Fruit fly (Drosophila melanogaster): Measurements from ENCODE around the gene mas.

The mas gene

DNA sequence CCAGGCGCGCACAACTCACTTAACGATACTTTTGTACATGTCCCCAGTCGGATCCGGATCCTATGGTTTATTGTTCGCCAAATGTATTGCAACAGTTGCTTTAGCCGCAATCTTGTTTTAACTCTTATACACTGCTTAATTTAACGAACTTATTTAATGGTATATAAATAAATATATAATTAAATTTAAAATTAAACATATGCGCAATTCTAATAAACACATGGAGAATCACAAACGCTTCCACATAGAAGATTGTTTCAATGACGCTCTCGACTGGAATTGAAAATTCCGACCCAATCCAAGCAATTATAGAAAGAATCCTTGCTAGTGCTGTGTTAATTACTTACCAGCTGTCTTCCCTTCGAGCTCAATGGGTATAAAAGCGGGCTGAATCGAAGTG, 26.1 kb downstream of the mas start, which contains the start of gene Akh:
TSS of gene Akh (plus strand) at position 301 of the 400 bp plus-strand sequence.
- TF ChIP-seq CG10348 (GFP tag; IDR thresholded peaks at IDR 0.05) (no peak), Ets98B (GFP tag; IDR thresholded peaks at IDR 0.05) (no peak), Pif1A (GFP tag; optimal IDR thresholded peaks at IDR 0.05) (no peak), gl (tag; optimal IDR thresholded peaks at IDR 0.05) (no peak), CG34367 (tag; optimal IDR thresholded peaks at IDR 0.05) (no peak), CG13204 (GFP tag; optimal IDR thresholded peaks at IDR 0.05) (no peak), CG8159 (tag; optimal IDR thresholded peaks at IDR 0.05) (no peak), CG8301 (tag; optimal IDR thresholded peaks at IDR 0.05) (no peak), CG9948 (tag; optimal IDR thresholded peaks at IDR 0.05) (no peak)

DNA sequence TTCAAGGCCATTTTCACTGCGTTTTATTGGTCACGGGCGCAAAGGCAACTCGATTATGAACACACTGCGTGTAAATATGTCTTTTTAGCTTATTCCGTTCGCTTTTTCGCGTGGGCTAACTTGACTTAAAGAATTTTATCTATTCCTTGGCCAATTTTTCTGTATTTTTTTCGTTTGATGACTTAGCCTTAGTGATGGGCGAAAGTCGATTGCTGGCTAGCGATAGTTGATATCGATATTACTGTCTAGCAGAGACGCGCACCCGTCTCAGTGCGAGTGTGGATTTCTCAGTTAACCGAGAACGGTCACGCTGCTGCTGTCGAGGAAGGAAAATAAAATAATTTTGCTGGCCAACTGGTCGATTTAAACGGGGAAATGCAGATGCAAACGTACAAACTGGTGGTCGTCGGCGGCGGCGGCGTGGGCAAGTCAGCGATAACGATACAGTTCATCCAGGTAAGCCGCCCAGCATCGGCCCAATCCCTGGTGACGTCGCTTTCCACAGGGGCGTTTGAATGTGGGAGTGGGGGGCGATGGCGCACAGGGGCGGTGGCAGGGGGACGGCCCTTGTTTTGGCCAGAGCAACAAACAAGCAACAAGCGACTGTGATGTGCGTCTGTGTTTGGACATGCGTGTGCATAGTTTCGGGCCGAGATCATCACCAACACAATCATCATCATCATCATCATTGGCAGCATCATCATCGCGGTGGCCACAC, 28.3 kb downstream of the mas start, which contains the start of the genes Rop and Ras64B:
TSS of gene Rop (minus strand) at position 193 of the 718 bp plus-strand sequence.
TSS of gene Ras64B (plus strand) at position 273 of the 718 bp plus-strand sequence.
- TF ChIP-seq EcR (GFP tag; optimal IDR thresholded peaks at IDR 0.05): peak; percentile 57
- TF ChIP-seq Pif1A (GFP tag; optimal IDR thresholded peaks at IDR 0.05): no peak
- TF ChIP-seq CG9948 (tag; optimal IDR thresholded peaks at IDR 0.05): no peak
- no peak for TF ChIP-seq CG13204 (GFP tag; optimal IDR thresholded peaks at IDR 0.05)
- TF ChIP-seq CG17806 (tag; optimal IDR thresholded peaks at IDR 0.05): no peak
- TF ChIP-seq CG15710 (tag; optimal IDR thresholded peaks at IDR 0.05): peak; percentile 1
- no peak for TF ChIP-seq Snoo (tag; optimal IDR thresholded peaks at IDR 0.05)
- no peak for TF ChIP-seq CG10348 (GFP tag; IDR thresholded peaks at IDR 0.05)
- TF ChIP-seq CG8301 (tag; optimal IDR thresholded peaks at IDR 0.05): no peak
- TF ChIP-seq Ets98B (GFP tag; IDR thresholded peaks at IDR 0.05): peak; percentile 23; the same call in 1 of the 2 replicates
- TF ChIP-seq gl (tag; optimal IDR thresholded peaks at IDR 0.05): no peak

DNA sequence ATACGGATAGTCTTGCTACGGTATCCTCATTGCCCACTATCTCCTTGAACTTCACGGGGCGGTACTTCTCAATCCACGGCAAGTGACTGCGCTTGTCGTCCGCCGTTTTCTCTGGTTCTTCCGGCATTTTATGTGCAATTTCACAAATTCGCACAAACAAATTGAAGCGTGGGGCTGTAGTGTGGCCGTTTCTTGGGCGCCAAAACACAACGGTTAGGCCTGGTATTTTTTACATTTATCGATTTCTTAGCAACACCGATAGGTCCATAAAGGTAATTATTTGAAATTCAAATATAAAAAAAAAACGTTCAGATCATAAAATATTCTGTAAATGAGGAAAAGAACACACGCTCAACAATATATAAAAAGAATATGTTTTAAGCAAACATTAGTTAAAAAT, 31.4 kb downstream of the mas start, which contains the start of gene RfC4:
TSS of gene RfC4 (minus strand) at position 182 of the 400 bp plus-strand sequence.
- TF ChIP-seq Ets98B (GFP tag; IDR thresholded peaks at IDR 0.05) (no peak), CG8159 (tag; optimal IDR thresholded peaks at IDR 0.05) (no peak), Pif1A (GFP tag; optimal IDR thresholded peaks at IDR 0.05) (no peak), gl (tag; optimal IDR thresholded peaks at IDR 0.05) (no peak)

DNA sequence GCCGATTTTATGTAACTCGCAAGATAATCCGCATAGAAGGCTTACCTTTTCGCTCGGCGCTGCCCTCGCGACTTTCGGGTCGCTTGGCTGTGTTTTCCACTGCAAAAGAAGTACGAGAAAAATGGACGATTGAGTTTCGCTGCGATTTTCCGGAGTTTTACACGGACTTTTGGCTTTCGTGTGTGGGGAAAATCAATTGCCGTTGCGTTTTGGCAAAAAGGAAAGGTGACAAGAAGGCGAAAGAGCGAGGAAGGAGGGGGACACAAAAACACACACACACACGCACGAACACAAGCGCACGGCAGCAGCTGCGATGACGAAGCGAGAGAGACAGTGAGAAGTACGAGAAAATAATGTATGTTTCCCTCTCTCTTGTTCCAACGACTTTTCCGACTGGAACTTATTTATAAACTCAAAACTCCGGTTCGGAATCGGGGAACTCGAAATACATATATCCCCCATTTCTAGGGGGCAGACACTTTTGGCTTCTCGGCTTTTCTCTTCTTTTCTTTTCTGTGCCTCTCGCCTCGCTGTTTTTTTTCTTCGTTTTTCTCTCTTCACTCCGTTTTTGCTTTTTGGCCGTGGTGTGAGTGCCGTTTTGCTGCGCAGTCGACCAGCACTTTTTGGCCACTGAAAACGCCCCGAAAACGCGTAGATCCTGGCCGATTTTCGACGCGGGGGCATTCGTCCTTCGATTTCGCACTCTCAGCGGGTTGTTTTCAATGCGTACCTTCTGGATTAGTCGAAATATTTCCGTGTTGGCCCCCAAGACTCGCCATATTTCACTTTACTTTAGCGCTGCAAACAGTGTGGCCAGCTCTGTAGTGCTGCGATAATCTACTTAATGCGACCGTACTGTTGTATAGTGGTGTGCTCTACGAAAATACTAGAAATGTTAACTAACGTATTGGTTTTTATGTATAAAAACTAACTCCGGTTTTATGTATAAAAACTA, 33.3 kb downstream of the mas start, which contains the start of gene ens:
TSS of gene ens (minus strand) at position 827 of the 955 bp plus-strand sequence.
- TF ChIP-seq Pif1A (GFP tag; optimal IDR thresholded peaks at IDR 0.05) (no peak), gl (tag; optimal IDR thresholded peaks at IDR 0.05) (peak; percentile 31), CG8159 (tag; optimal IDR thresholded peaks at IDR 0.05) (no peak), CG14655 (GFP tag; optimal IDR thresholded peaks at IDR 0.05) (no peak), Ets98B (GFP tag; IDR thresholded peaks at IDR 0.05) (no peak), CG17806 (tag; optimal IDR thresholded peaks at IDR 0.05) (no peak), CG10348 (GFP tag; IDR thresholded peaks at IDR 0.05) (no peak), EcR (GFP tag; optimal IDR thresholded peaks at IDR 0.05) (peak; percentile 14), D1 (tag; optimal IDR thresholded peaks at IDR 0.05) (no peak), CG4496 (GFP tag; IDR thresholded peaks at IDR 0.05) (no peak), rn (GFP tag; IDR thresholded peaks at IDR 0.05) (no peak), CG9948 (tag; optimal IDR thresholded peaks at IDR 0.05) (no peak), Snoo (tag; optimal IDR thresholded peaks at IDR 0.05) (peak; percentile 20), CG12605 (GFP tag; IDR thresholded peaks at IDR 0.05) (peak; percentile 17; the same call in 1 of the 2 replicates), CG15710 (tag; optimal IDR thresholded peaks at IDR 0.05) (peak; percentile 15), CG32121 (GFP tag; IDR thresholded peaks at IDR 0.05) (peak; percentile 40), CG34367 (tag; optimal IDR thresholded peaks at IDR 0.05) (peak; percentile 2), CG8301 (tag; optimal IDR thresholded peaks at IDR 0.05) (no peak), fd96Ca (GFP tag; IDR thresholded peaks at IDR 0.05) (no peak), Pif1B (GFP tag; optimal IDR thresholded peaks at IDR 0.05) (no peak), CG13204 (GFP tag; optimal IDR thresholded peaks at IDR 0.05) (no peak)

DNA sequence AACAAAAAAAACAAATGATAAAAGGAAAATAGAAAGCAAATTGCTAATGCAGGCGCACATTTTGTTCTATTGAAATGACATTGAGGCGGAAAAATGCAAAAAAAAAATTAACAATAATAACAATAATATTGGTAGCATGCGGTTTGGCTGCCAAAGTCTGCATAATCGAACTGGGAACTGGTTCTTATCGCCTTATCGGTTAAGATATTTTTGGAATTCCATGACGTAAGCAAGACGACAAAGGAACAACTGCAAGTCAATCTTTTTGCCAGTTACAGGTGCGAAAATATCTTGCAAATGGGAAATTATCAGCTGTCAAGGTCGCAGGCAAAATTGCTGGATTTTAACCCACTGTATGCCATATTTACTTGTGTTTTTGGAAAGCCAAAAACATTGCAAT, 34.7 kb downstream of the mas start:
- TF ChIP-seq CG10348 (GFP tag; IDR thresholded peaks at IDR 0.05) (no peak), CG32121 (GFP tag; IDR thresholded peaks at IDR 0.05) (no peak), CG9948 (tag; optimal IDR thresholded peaks at IDR 0.05) (no peak), rn (GFP tag; IDR thresholded peaks at IDR 0.05) (no peak), Pif1A (GFP tag; optimal IDR thresholded peaks at IDR 0.05) (no peak), CG12605 (GFP tag; IDR thresholded peaks at IDR 0.05) (no peak), CG34367 (tag; optimal IDR thresholded peaks at IDR 0.05) (no peak), fd96Ca (GFP tag; IDR thresholded peaks at IDR 0.05) (no peak), EcR (GFP tag; optimal IDR thresholded peaks at IDR 0.05) (no peak), CG15710 (tag; optimal IDR thresholded peaks at IDR 0.05) (no peak), CG14655 (GFP tag; optimal IDR thresholded peaks at IDR 0.05) (no peak), Snoo (tag; optimal IDR thresholded peaks at IDR 0.05) (no peak), Pif1B (GFP tag; optimal IDR thresholded peaks at IDR 0.05) (no peak), CG17806 (tag; optimal IDR thresholded peaks at IDR 0.05) (no peak), Ets98B (GFP tag; IDR thresholded peaks at IDR 0.05) (no peak), gl (tag; optimal IDR thresholded peaks at IDR 0.05) (no peak), CG13204 (GFP tag; optimal IDR thresholded peaks at IDR 0.05) (no peak), CG8301 (tag; optimal IDR thresholded peaks at IDR 0.05) (no peak)

Measured in whole organism, pupa.